Fruit fly (Drosophila melanogaster): ENCODE data around the gene Nf-YC.

- TF ChIP-seq CG12768 (GFP tag; optimal IDR thresholded peaks at IDR 0.05) (no peak), CG1620 (GFP tag; optimal IDR thresholded peaks at IDR 0.05) (no peak), CG11617 (GFP tag; optimal IDR thresholded peaks at IDR 0.05) (no peak), pad (GFP tag; optimal IDR thresholded peaks at IDR 0.05) (no peak), Hr96 (GFP tag; optimal IDR thresholded peaks at IDR 0.05) (no peak), kay (GFP tag; ENCODE audit: borderline replicate concordance) (no peak), CG14711 (tag; optimal IDR thresholded peaks at IDR 0.05) (no peak)
Measured at dm6 chrX:6775622-6776021, 45.1 kb downstream of the Nf-YC start.

All from whole organism, adult.